Worm (Caenorhabditis elegans): ENCODE results near the gene Y53F4B.11.
A peak's percentile ranks its signal among the peaks of the same experiment; 100 is the strongest.
"Not testable (repeated sequence)": the region's sequence is repeated elsewhere in the genome, so short reads cannot be mapped to it uniquely, and the experiment has no call there.

The Y53F4B.11 gene

DNA sequence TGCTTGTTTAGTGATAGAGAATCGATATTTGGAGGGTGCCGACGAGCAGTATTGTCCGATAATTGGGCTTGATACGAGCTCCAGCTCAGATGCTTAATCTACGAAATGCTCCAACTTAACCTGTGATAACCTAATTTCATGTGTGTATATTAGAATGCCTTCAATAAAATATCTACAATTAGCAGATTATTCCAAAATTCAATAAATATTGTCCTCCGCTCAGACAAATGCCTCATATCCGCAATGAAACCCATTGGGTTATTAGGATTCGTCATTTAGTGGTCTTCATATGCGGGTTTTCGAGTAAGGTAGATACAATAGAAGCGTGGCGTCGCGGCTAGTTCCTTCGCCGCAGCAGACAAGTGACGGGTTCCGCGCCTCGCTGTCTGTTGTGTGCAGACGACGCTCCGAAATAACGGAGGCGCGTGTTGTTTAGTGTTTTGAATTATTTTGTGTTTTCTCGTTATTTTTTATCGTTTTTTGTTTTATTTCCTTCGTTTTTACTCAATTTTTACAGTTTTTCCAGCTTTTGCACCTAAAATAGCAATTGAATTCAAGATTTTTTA is 15.1 kb downstream of the Y53F4B.11 start, which contains the start of gene cmtr-1 (continued):
- TF ChIP-seq C34B4.2 (tag; optimal IDR thresholded peaks at IDR 0.05) (peak; percentile 86), lsy-2 (tag; optimal IDR thresholded peaks at IDR 0.05) (peak; percentile 92 to 96), dsc-1 (tag; optimal IDR thresholded peaks at IDR 0.05) (peak; percentile 99), unc-30 (tag; optimal IDR thresholded peaks at IDR 0.05) (no peak), efl-1 (optimal IDR thresholded peaks at IDR 0.05) (peak; percentile 93 to 94), efl-1 (GFP tag; optimal IDR thresholded peaks at IDR 0.05 in 1 of 2) (peak; percentile 87 to 99), ceh-88 (GFP tag; IDR thresholded peaks at IDR 0.05) (peak; percentile 93), F16B12.6 (tag; optimal IDR thresholded peaks at IDR 0.05) (peak; percentile 70), tbx-2 (tag; optimal IDR thresholded peaks at IDR 0.05) (peak; percentile 98), nhr-28 (tag; optimal IDR thresholded peaks at IDR 0.05) (no peak), dpl-1 (GFP tag; optimal IDR thresholded peaks at IDR 0.05) (peak; percentile 85 to 91 (median 89)), mep-1 (tag; optimal IDR thresholded peaks at IDR 0.05) (peak; percentile 94), nhr-76 (tag; optimal IDR thresholded peaks at IDR 0.05) (no peak), lin-39 (tag; optimal IDR thresholded peaks at IDR 0.05) (peak; percentile 95), sptf-1 (tag; optimal IDR thresholded peaks at IDR 0.05) (no peak), alr-1 (tag; optimal IDR thresholded peaks at IDR 0.05; ENCODE audit: borderline replicate concordance) (no peak), fkh-10 (GFP tag; optimal IDR thresholded peaks at IDR 0.05) (peak; percentile 71)

DNA sequence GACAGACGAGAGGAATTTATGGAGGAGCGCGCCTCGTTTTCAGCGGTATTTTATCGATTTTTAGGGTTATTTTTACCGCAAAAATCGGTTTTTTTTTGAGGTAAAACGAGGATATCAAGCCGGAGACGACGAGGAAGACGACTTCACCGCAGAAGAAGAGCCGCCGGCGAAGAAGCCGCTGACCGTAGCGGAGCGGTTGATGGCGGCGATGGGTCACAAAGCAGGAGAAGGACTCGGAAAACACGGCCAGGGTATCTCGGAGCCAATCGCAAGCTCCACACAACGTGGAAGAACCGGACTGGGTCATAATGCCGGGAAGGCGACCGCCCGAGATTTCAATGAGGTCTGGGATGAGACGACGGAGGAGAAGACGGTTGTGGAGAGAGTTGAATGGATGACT is 15.8 kb downstream of the Y53F4B.11 start:
- TF ChIP-seq blmp-1 (tag; optimal IDR thresholded peaks at IDR 0.05) = no peak
- TF ChIP-seq lin-14 (GFP tag; optimal IDR thresholded peaks at IDR 0.05) = no peak
- TF ChIP-seq mef-2 (tag; optimal IDR thresholded peaks at IDR 0.05) = no peak
- TF ChIP-seq hlh-4 (tag; optimal IDR thresholded peaks at IDR 0.05) = no peak
- no peak for TF ChIP-seq F16B12.6 (tag; optimal IDR thresholded peaks at IDR 0.05)
- TF ChIP-seq nhr-11 (tag; optimal IDR thresholded peaks at IDR 0.05) = no peak
- TF ChIP-seq isw-1 (GFP tag; IDR thresholded peaks at IDR 0.05) = no peak

DNA sequence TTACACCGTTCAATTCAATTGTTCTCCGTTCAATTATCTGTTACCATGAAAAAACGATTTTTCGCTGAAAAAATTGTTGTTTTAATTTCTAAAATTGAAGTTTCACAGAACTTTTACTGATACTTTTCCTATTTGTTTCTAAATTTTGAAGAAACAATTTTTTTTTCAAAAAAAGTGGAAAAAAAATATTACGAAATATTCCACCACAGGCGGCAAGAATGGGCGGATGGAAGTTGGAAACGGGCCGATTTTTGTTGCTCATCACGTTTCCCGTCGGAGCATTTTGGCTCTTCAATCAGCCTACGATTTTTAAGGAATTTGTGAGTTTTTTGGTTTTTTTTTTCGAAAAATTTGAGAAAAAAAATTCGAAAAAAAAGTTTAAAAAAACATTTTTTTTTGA is 27.2 kb downstream of the Y53F4B.11 start, which contains the start of gene Y53F4B.14:
Gene Y53F4B.14, plus strand, starts transcription at position 210 of the 400 bp plus-strand sequence.
- TF ChIP-seq mdl-1 (tag; optimal IDR thresholded peaks at IDR 0.05) (no peak), lsy-2 (tag; optimal IDR thresholded peaks at IDR 0.05) (peak in 1 of 2 experiments; percentile 7), sox-4 (tag; optimal IDR thresholded peaks at IDR 0.05) (no peak), skn-1 (tag; optimal IDR thresholded peaks at IDR 0.05) (peak; percentile 11)

DNA sequence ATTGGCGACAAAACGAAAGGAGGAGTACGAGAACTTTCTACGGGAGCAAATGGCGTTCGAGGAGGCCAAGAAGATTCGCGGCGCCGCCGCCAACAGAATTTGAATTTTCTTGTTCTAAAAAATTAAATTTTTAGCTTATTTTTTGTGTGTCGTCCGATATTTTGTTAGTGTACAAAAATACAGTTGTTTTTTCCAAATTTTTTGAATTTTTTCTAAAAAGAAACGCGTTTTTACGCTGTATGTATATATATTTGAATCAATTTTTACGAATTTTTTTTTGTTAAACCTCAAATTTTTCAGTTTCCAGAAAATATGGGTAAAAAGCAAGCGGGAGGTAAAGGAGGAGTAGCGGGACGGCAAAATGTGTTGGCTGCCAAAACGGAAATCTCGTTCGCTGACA is 28.6 kb downstream of the Y53F4B.11 start, which contains the start of gene trip-4:
Gene trip-4, plus strand, starts transcription at position 301 of the 400 bp plus-strand sequence.
- TF ChIP-seq efl-1 (optimal IDR thresholded peaks at IDR 0.05) (no peak), efl-1 (GFP tag; optimal IDR thresholded peaks at IDR 0.05 in 1 of 2) (peak in 1 of 2 experiments; percentile 36), hlh-17 (GFP tag; optimal IDR thresholded peaks at IDR 0.05; ENCODE audit: borderline replicate concordance) (no peak)

- no peak for TF ChIP-seq elt-2 (tag; optimal IDR thresholded peaks at IDR 0.05)
- peak; percentile 59 for TF ChIP-seq nhr-85 (tag)
These were observed 31.8 kb downstream of the Y53F4B.11 start for ce11 chrII:15042310-15042709.

DNA sequence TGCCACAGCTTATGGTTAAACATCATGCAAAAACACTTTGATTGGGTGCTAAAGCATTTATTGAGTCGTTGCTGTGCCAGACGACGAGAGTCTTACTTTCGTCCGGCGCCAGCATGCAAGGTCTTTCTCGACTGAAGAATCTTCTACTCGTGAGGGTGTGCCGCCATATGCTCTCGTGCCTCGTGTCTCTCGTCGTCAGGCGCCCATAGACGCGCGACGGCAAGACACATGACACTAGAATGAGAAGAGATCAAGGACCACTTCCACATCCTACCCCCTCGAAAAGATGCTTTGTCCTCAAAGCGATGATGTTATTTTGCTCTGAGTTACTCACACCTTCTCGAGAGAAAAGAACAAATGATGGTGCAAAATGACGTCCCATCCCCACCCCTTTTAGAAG is 32.2 kb downstream of the Y53F4B.11 start:
- TF ChIP-seq fkh-8 (tag; optimal IDR thresholded peaks at IDR 0.05) = peak; percentile 10
- TF ChIP-seq efl-1 (optimal IDR thresholded peaks at IDR 0.05) = peak in 1 of 2 experiments; percentile 20
- TF ChIP-seq efl-1 (GFP tag; optimal IDR thresholded peaks at IDR 0.05 in 1 of 2) = not testable (repeated sequence)
- peak; percentile 49 for TF ChIP-seq nhr-19 (GFP tag; conservative IDR thresholded peaks at IDR 0.05)
- peak; percentile 40 for TF ChIP-seq ama-1 (optimal IDR thresholded peaks at IDR 0.05)
- TF ChIP-seq ceh-88 (GFP tag; IDR thresholded peaks at IDR 0.05) = peak; percentile 15; the same call in 1 of the 2 replicates
- peak; percentile 30; the same call in 1 of the 2 replicates for TF ChIP-seq isw-1 (GFP tag; IDR thresholded peaks at IDR 0.05)
- peak; percentile 17 for TF ChIP-seq unc-86 (tag; optimal IDR thresholded peaks at IDR 0.05)
- peak; percentile 42 for TF ChIP-seq lin-14 (GFP tag; optimal IDR thresholded peaks at IDR 0.05)
- peak; percentile 6 for TF ChIP-seq snu-23 (GFP tag; optimal IDR thresholded peaks at IDR 0.05)
- peak; percentile 42 for TF ChIP-seq nhr-71 (tag; optimal IDR thresholded peaks at IDR 0.05)
- TF ChIP-seq nhr-47 (tag; optimal IDR thresholded peaks at IDR 0.05) = peak; percentile 43

Data from whole organism, L1 larva.